Worm (Caenorhabditis elegans) whole organism, L1 larva: ENCODE measurements around the gene Y54F10AR.2.

Source experiments
- ces-1 ChIP-seq: fragments of 150-350 bp; optimal IDR thresholded peaks from 2 replicates; lab custom pipeline; 2014; ENCODE audit warnings: missing biosample characterization, missing genetic modification reagents, missing genetic modification characterization
- elt-3 ChIP-seq, 6 experiments: fragments of 150-350 bp in 1 of 6; sonication (generic microtip); optimal IDR thresholded peaks; 2 replicates each; lab custom pipeline; 2017 to 2018; ENCODE audit warnings: missing biosample characterization in 6 of 6, missing genetic modification characterization in 6 of 6, inconsistent platforms in 1 of 6
- nhr-76 ChIP-seq: sonication (generic microtip); optimal IDR thresholded peaks from 2 replicates; lab custom pipeline; 2017; ENCODE audit warnings: missing biosample characterization, missing genetic modification characterization
- zip-4 ChIP-seq: fragments of 200-800 bp; sonication (Bioruptor generic); optimal IDR thresholded peaks from 2 replicates; lab custom pipeline; 2018; ENCODE audit warnings: mild to moderate bottlenecking, missing genetic modification characterization, moderate library complexity, missing compliant biosample characterization

- TF ChIP-seq elt-3 (tag; optimal IDR thresholded peaks at IDR 0.05; lab: Kevin White, UChicago) (no peak), nhr-76 (tag; lab: Kevin White, UChicago) (no peak), ces-1 (peak; percentile 15), zip-4 (GFP tag; lab: Kevin White, UChicago) (no peak)
Measured at ce11 chrIII:2552382-2552781, 19.0 kb downstream of the Y54F10AR.2 start.
